Fruit fly (Drosophila melanogaster): ENCODE measurements around the gene Rbp9.
A peak's percentile ranks its signal among the peaks of the same experiment; 100 is the strongest.

The Rbp9 gene

dm6 chr2L:2999113-2999512 lies 44.6 kb downstream of the Rbp9 start, which contains the start of gene Ccdc85 (continued):
- TF ChIP-seq CG3726 (GFP tag; IDR thresholded peaks at IDR 0.05) (no peak), lov (optimal IDR thresholded peaks at IDR 0.05) (no peak), lov (GFP tag; IDR thresholded peaks at IDR 0.05) (0 out of 3 replicates have a peak, but pooled peaks have one; percentile 26), CG6254 (GFP tag; optimal IDR thresholded peaks at IDR 0.05) (no peak), CG16813 (GFP tag; IDR thresholded peaks at IDR 0.05; ENCODE audit: partially characterized antibody) (peak; percentile 94), sens (GFP tag) (peak; percentile 78), sisA (GFP tag; IDR thresholded peaks at IDR 0.05) (no peak), zen (tag; optimal IDR thresholded peaks at IDR 0.05) (no peak), dmrt11E (tag; optimal IDR thresholded peaks at IDR 0.05) (no peak), pnt (GFP tag; optimal IDR thresholded peaks at IDR 0.05) (no peak), CG4854 (GFP tag; optimal IDR thresholded peaks at IDR 0.05) (no peak), Bteb2 (GFP tag; optimal IDR thresholded peaks at IDR 0.05) (no peak), cas (GFP tag; IDR thresholded peaks at IDR 0.05) (no peak), Dip3 (GFP tag; optimal IDR thresholded peaks at IDR 0.05) (no peak), dati (GFP tag; IDR thresholded peaks at IDR 0.05) (no peak), salm (tag; optimal IDR thresholded peaks at IDR 0.05) (no peak), CG17612 (GFP tag; IDR thresholded peaks at IDR 0.05) (no peak), CG7786 (GFP tag; optimal IDR thresholded peaks at IDR 0.05) (no peak), MTF-1 (GFP tag; optimal IDR thresholded peaks at IDR 0.05; ENCODE audit: borderline replicate concordance) (no peak), CG18262 (tag; optimal IDR thresholded peaks at IDR 0.05) (peak; percentile 7), CG17361 (GFP tag; IDR thresholded peaks at IDR 0.05) (no peak; the same call in 2 of the 3 replicates), CG12071 (GFP tag; optimal IDR thresholded peaks at IDR 0.05) (no peak), CG6765 (GFP tag; optimal IDR thresholded peaks at IDR 0.05) (no peak), CG8359 (GFP tag; optimal IDR thresholded peaks at IDR 0.05; ENCODE audit: borderline replicate concordance) (no peak), Hand (GFP tag; optimal IDR thresholded peaks at IDR 0.05) (no peak), gt (GFP tag; IDR thresholded peaks at IDR 0.05) (no peak), CHES-1-like (GFP tag; optimal IDR thresholded peaks at IDR 0.05) (peak; percentile 17), ftz-f1 (GFP tag; optimal IDR thresholded peaks at IDR 0.05) (no peak), CG18599 (GFP tag; optimal IDR thresholded peaks at IDR 0.05) (no peak), unpg (GFP tag; optimal IDR thresholded peaks at IDR 0.05) (peak; percentile 25), CG17829 (tag; optimal IDR thresholded peaks at IDR 0.05) (peak; percentile 44), CG11723 (GFP tag; optimal IDR thresholded peaks at IDR 0.05) (no peak), Fer3 (tag; optimal IDR thresholded peaks at IDR 0.05) (no peak), ttk (GFP tag; IDR thresholded peaks at IDR 0.05) (no peak), aop (GFP tag; IDR thresholded peaks at IDR 0.05) (no peak), tio (GFP tag; optimal IDR thresholded peaks at IDR 0.05) (no peak), CG12659 (GFP tag; optimal IDR thresholded peaks at IDR 0.05) (peak; percentile 51), CG13624 (GFP tag; optimal IDR thresholded peaks at IDR 0.05) (peak; percentile 55), CG1233 (GFP tag; optimal IDR thresholded peaks at IDR 0.05) (no peak), CG9817 (tag; optimal IDR thresholded peaks at IDR 0.05) (no peak), kni (GFP tag; optimal IDR thresholded peaks at IDR 0.05) (no peak), CG11456 (GFP tag; IDR thresholded peaks at IDR 0.05) (no peak), CG18011 (GFP tag; optimal IDR thresholded peaks at IDR 0.05) (no peak), CG13123 (GFP tag; optimal IDR thresholded peaks at IDR 0.05) (no peak), CG17802 (tag; optimal IDR thresholded peaks at IDR 0.05) (peak; percentile 6), CG12236 (GFP tag; optimal IDR thresholded peaks at IDR 0.05) (no peak), CG15514 (GFP tag; optimal IDR thresholded peaks at IDR 0.05) (peak; percentile 64), vfl (GFP tag; optimal IDR thresholded peaks at IDR 0.05) (peak; percentile 23), CG10366 (GFP tag; IDR thresholded peaks at IDR 0.05) (no peak), CG11398 (GFP tag; optimal IDR thresholded peaks at IDR 0.05) (no peak), CG1792 (GFP tag; optimal IDR thresholded peaks at IDR 0.05) (no peak), CG15601 (tag; optimal IDR thresholded peaks at IDR 0.05) (peak; percentile 84)

Data from whole organism, embryonic.